Fruit fly (Drosophila melanogaster): ENCODE measurements around the gene CG5149.

The CG5149 gene

DNA sequence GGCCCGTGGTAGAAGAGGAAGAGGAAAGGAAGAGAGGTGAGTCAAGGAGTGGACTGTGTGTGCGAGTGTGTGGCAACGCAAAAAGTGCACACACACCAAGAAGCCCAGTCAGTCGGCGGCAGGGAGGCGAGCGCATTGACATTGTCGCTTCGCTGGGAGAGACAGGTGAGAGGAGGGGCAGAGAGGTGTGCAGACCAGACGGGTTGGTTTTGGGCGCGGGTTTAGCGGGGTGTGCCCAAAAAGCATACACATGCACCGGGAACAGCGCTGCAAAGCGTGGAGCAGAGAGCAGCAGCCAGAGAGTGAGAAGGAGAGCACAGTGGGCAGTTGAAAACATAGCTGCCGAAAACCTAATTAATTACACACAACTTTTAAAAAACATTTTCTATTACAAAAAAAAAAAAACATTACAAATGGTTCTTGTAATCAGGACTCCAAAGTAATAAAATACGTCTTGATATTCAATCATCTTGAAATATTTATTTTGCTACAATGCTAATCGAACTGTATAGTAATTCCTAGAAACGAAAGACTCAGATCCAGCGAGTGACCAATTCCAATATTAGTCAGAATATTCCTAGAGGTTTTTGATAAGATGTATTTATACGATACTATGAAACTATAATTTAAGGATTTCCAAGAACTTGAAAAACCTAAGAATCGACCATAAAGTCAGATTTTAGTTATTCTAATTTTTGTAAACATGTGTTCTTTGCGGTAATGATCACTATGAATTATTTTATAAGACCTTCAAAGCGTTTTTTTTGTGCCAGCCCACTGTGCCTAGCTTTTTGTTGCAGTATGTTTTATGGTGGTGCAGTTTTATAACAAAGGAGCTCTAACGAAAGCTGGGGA, 34.6 kb upstream of the CG5149 start (continued):
- no peak for TF ChIP-seq danr (GFP tag; IDR thresholded peaks at IDR 0.05)
- no peak for TF ChIP-seq CG1603 (tag; optimal IDR thresholded peaks at IDR 0.05)
- no peak for TF ChIP-seq Lim3 (GFP tag; IDR thresholded peaks at IDR 0.05)
- TF ChIP-seq Xbp1 (GFP tag; optimal IDR thresholded peaks at IDR 0.05) = no peak
- TF ChIP-seq CG13123 (GFP tag; optimal IDR thresholded peaks at IDR 0.05) = no peak
- TF ChIP-seq CG3838 (GFP tag; optimal IDR thresholded peaks at IDR 0.05) = no peak
- TF ChIP-seq CG2712 (tag; optimal IDR thresholded peaks at IDR 0.05) = peak; percentile 22
- 0 out of 3 replicates have a peak, but pooled peaks have one; percentile 25 for TF ChIP-seq CG6175 (GFP tag; IDR thresholded peaks at IDR 0.05)
- no peak for TF ChIP-seq CG7357 (GFP tag; IDR thresholded peaks at IDR 0.05)
- no peak for TF ChIP-seq BEAF-32 (GFP tag; optimal IDR thresholded peaks at IDR 0.05)
- no peak for TF ChIP-seq CG12219 (GFP tag; optimal IDR thresholded peaks at IDR 0.05)
- TF ChIP-seq caup (GFP tag; optimal IDR thresholded peaks at IDR 0.05; ENCODE audit: severe bottlenecking) = no peak
- TF ChIP-seq ap (GFP tag; IDR thresholded peaks at IDR 0.05) = no peak
- TF ChIP-seq Pdp1 (GFP tag; optimal IDR thresholded peaks at IDR 0.05) = no peak
- no peak for TF ChIP-seq toy (GFP tag; IDR thresholded peaks at IDR 0.05)
- TF ChIP-seq org-1 (GFP tag; optimal IDR thresholded peaks at IDR 0.05) = no peak
- no peak for TF ChIP-seq al (GFP tag; IDR thresholded peaks at IDR 0.05)
- TF ChIP-seq kni (GFP tag; optimal IDR thresholded peaks at IDR 0.05) = peak; percentile 16
- no peak for TF ChIP-seq nerfin-1 (tag; optimal IDR thresholded peaks at IDR 0.05)
- TF ChIP-seq Sox102F (GFP tag; optimal IDR thresholded peaks at IDR 0.05) = peak; percentile 14
- TF ChIP-seq cas (GFP tag; IDR thresholded peaks at IDR 0.05) = no peak
- TF ChIP-seq tap (tag; optimal IDR thresholded peaks at IDR 0.05) = no peak
- no peak for TF ChIP-seq Poxn (GFP tag; IDR thresholded peaks at IDR 0.05)
- no peak for TF ChIP-seq CG1602 (GFP tag; optimal IDR thresholded peaks at IDR 0.05)
- no peak for TF ChIP-seq CG17802 (tag; optimal IDR thresholded peaks at IDR 0.05)
- no peak for TF ChIP-seq Bdp1 (GFP tag; optimal IDR thresholded peaks at IDR 0.05)
- no peak for TF ChIP-seq pum (GFP tag; optimal IDR thresholded peaks at IDR 0.05)
- TF ChIP-seq Spps (tag; optimal IDR thresholded peaks at IDR 0.05) = no peak
- no peak for TF ChIP-seq Elba2 (GFP tag; optimal IDR thresholded peaks at IDR 0.05)
- no peak for TF ChIP-seq ham (GFP tag; IDR thresholded peaks at IDR 0.05)
- TF ChIP-seq ken (GFP tag; IDR thresholded peaks at IDR 0.05) = peak; percentile 50; the same call in 1 of the 3 replicates
- no peak for TF ChIP-seq CG8765 (GFP tag; IDR thresholded peaks at IDR 0.05)
- TF ChIP-seq CG15601 (tag; optimal IDR thresholded peaks at IDR 0.05) = peak; percentile 0
- TF ChIP-seq ssp (GFP tag; IDR thresholded peaks at IDR 0.05) = 0 out of 2 replicates have a peak, but pooled peaks have one; percentile 6
- TF ChIP-seq CG7987 (GFP tag; optimal IDR thresholded peaks at IDR 0.05) = no peak
- no peak for TF ChIP-seq ase (GFP tag; IDR thresholded peaks at IDR 0.05)
- TF ChIP-seq H2.0 (GFP tag; IDR thresholded peaks at IDR 0.05) = 0 out of 2 replicates have a peak, but pooled peaks have one; percentile 23
- TF ChIP-seq CG2889 (GFP tag; IDR thresholded peaks at IDR 0.05) = no peak
- TF ChIP-seq ftz-f1 (GFP tag; optimal IDR thresholded peaks at IDR 0.05) = no peak
- no peak for TF ChIP-seq CG10565 (GFP tag; optimal IDR thresholded peaks at IDR 0.05)
- no peak for TF ChIP-seq E2f1 (GFP tag; IDR thresholded peaks at IDR 0.05)
- TF ChIP-seq Six4 (GFP tag; optimal IDR thresholded peaks at IDR 0.05) = no peak
- TF ChIP-seq cad (GFP tag; optimal IDR thresholded peaks at IDR 0.05) = no peak
- TF ChIP-seq Ptx1 (GFP tag; IDR thresholded peaks at IDR 0.05) = no peak
- TF ChIP-seq trh (GFP tag; optimal IDR thresholded peaks at IDR 0.05) = no peak
- TF ChIP-seq Fer2 (tag; optimal IDR thresholded peaks at IDR 0.05) = no peak
- 0 out of 3 replicates have a peak, but pooled peaks have one; percentile 21 for TF ChIP-seq sr (GFP tag; IDR thresholded peaks at IDR 0.05)
- TF ChIP-seq Med (GFP tag) = peak; percentile 68
- TF ChIP-seq CG15269 (tag; optimal IDR thresholded peaks at IDR 0.05) = no peak
- no peak for TF ChIP-seq CG43689 (GFP tag; IDR thresholded peaks at IDR 0.05)

Data from whole organism, embryonic.